Worm (Caenorhabditis elegans): ENCODE results near the gene nhr-100.

The nhr-100 gene

ce11 chrIV:9712782-9713181 is 15.7 kb upstream of the nhr-100 start, which contains the start of gene K01H12.4:
K01H12.4 (plus strand) TSS chrIV:9713082.
- TF ChIP-seq ceh-79 (tag; optimal IDR thresholded peaks at IDR 0.05): no peak
- TF ChIP-seq F49E8.2 (tag; optimal IDR thresholded peaks at IDR 0.05; ENCODE audit: insufficient read depth): no peak
- TF ChIP-seq lsl-1 (GFP tag; optimal IDR thresholded peaks at IDR 0.05): no peak
- TF ChIP-seq hmg-20 (GFP tag; IDR thresholded peaks at IDR 0.05): no peak
- no peak for TF ChIP-seq somi-1 (GFP tag; optimal IDR thresholded peaks at IDR 0.05)
- no peak for TF ChIP-seq egl-44 (GFP tag; IDR thresholded peaks at IDR 0.05)
- TF ChIP-seq dox-1 (GFP tag; IDR thresholded peaks at IDR 0.05): no peak
- TF ChIP-seq lin-40 (tag; optimal IDR thresholded peaks at IDR 0.05): no peak
- no peak for TF ChIP-seq athp-1 (tag; optimal IDR thresholded peaks at IDR 0.05)
- TF ChIP-seq ceh-40 (GFP tag; IDR thresholded peaks at IDR 0.05): no peak
- no peak for TF ChIP-seq ets-4 (GFP tag; optimal IDR thresholded peaks at IDR 0.05)

- TF ChIP-seq snpc-1.1 (tag; optimal IDR thresholded peaks at IDR 0.05; ENCODE audit: insufficient read depth) (no peak), rpc-1 (optimal IDR thresholded peaks at IDR 0.05) (no peak), rpc-1 (tag; optimal IDR thresholded peaks at IDR 0.05) (no peak), ztf-25 (GFP tag; IDR thresholded peaks at IDR 0.05) (no peak), nfya-1 (tag; optimal IDR thresholded peaks at IDR 0.05; ENCODE audit: borderline replicate concordance, insufficient read depth) (no peak), tbp1 (GFP tag; optimal IDR thresholded peaks at IDR 0.05) (no peak), dpl-1 (GFP tag; optimal IDR thresholded peaks at IDR 0.05) (no peak), F37B4.10 (GFP tag; IDR thresholded peaks at IDR 0.05) (no peak), pbrm-1 (GFP tag; IDR thresholded peaks at IDR 0.05) (no peak), ekl-4 (GFP tag; IDR thresholded peaks at IDR 0.05) (no peak), ztf-28 (GFP tag; IDR thresholded peaks at IDR 0.05) (no peak), mel-28 (tag; optimal IDR thresholded peaks at IDR 0.05; ENCODE audit: borderline replicate concordance) (no peak), C17E4.6 (GFP tag; IDR thresholded peaks at IDR 0.05) (no peak), F10E7.11 (tag; optimal IDR thresholded peaks at IDR 0.05) (no peak), sptf-2 (GFP tag; optimal IDR thresholded peaks at IDR 0.05) (no peak), atf-7 (tag; optimal IDR thresholded peaks at IDR 0.05) (no peak), Y53G8AR.9 (GFP tag; conservative IDR thresholded peaks at IDR 0.05) (no peak)
These were observed 14.2 kb upstream of the nhr-100 start for ce11 chrIV:9714264-9714663.

- TF ChIP-seq ceh-27 (GFP tag; optimal IDR thresholded peaks at IDR 0.05): no peak
- TF ChIP-seq nhr-80 (tag; optimal IDR thresholded peaks at IDR 0.05): peak; percentile 72
- no peak for TF ChIP-seq F23B12.7 (tag; optimal IDR thresholded peaks at IDR 0.05; ENCODE audit: insufficient read depth)
These were observed 12.0 kb upstream of the nhr-100 start for ce11 chrIV:9716490-9716889.

ce11 chrIV:9717844-9718243 is 10.6 kb upstream of the nhr-100 start:
- TF ChIP-seq lsy-27 (tag; optimal IDR thresholded peaks at IDR 0.05; ENCODE audit: borderline replicate concordance, insufficient read depth) (no peak), C17E4.6 (GFP tag; IDR thresholded peaks at IDR 0.05) (no peak), chd-7 (tag; optimal IDR thresholded peaks at IDR 0.05) (no peak), madf-10 (tag; optimal IDR thresholded peaks at IDR 0.05) (no peak), ama-1 (optimal IDR thresholded peaks at IDR 0.05) (no peak), ama-1 (GFP tag; optimal IDR thresholded peaks at IDR 0.05) (no peak), dox-1 (GFP tag; IDR thresholded peaks at IDR 0.05) (no peak), ccch-3 (GFP tag; optimal IDR thresholded peaks at IDR 0.05) (no peak)
